Worm (Caenorhabditis elegans) whole organism, L3 larva: ENCODE data around the gene unc-132.

Experiments
- ceh-9 ChIP-seq: sonication (generic microtip); optimal IDR thresholded peaks from 2 replicates; lab custom pipeline; 2018; ENCODE audit warnings: missing biosample characterization, missing genetic modification characterization
- fos-1 ChIP-seq: fragments of 150-350 bp; optimal IDR thresholded peaks from 2 replicates; lab custom pipeline; 2014; ENCODE audit warnings: missing biosample characterization, missing genetic modification characterization
- nhr-11 ChIP-seq: fragments of 150-350 bp; optimal IDR thresholded peaks from 2 replicates; lab custom pipeline; 2014; ENCODE audit warnings: missing biosample characterization, missing genetic modification characterization

DNA sequence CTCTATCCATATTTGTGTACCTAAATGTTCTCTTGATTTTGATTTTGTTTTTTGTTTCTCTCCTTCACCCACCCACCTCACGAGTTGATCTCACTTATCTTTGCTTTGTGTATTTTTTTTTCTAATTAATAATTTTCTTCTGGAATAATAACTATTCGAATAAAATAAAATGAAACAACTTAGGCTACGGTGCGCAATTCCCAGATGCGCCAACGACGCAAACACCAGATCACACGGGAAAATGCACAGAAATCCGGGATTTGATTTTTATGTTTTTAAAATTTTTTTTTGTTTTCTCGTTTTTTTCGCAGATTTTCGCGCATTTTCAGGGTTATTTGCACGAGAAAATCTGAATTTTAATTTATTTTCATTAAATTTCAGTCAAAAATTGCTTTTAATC is 614 bp upstream of the unc-132 start:
- no peak for TF ChIP-seq fos-1
- TF ChIP-seq nhr-11 (tag; lab: Kevin White, UChicago): no peak
- no peak for TF ChIP-seq ceh-9
